Worm (Caenorhabditis elegans): Measurements from ENCODE around the gene klf-2.

- TF ChIP-seq lin-35 (GFP tag; optimal IDR thresholded peaks at IDR 0.05) (no peak), D2030.7 (GFP tag; IDR thresholded peaks at IDR 0.05) (no peak), hsf-1 (GFP tag; IDR thresholded peaks at IDR 0.05) (no peak), ceh-79 (tag; optimal IDR thresholded peaks at IDR 0.05) (no peak), F57A8.1 (GFP tag; optimal IDR thresholded peaks at IDR 0.05) (no peak), egl-18 (GFP tag; IDR thresholded peaks at IDR 0.05) (no peak), zfh-2 (GFP tag; conservative IDR thresholded peaks at IDR 0.05) (no peak), rec-8 (tag; optimal IDR thresholded peaks at IDR 0.05) (no peak), cebp-1 (GFP tag; IDR thresholded peaks at IDR 0.05) (no peak), cebp-1 (tag; optimal IDR thresholded peaks at IDR 0.05) (no peak)
Measured at ce11 chrV:20680189-20680588, 5.3 kb upstream of the klf-2 start.
